Worm (Caenorhabditis elegans): Measurements from ENCODE around the gene trim-21.

DNA sequence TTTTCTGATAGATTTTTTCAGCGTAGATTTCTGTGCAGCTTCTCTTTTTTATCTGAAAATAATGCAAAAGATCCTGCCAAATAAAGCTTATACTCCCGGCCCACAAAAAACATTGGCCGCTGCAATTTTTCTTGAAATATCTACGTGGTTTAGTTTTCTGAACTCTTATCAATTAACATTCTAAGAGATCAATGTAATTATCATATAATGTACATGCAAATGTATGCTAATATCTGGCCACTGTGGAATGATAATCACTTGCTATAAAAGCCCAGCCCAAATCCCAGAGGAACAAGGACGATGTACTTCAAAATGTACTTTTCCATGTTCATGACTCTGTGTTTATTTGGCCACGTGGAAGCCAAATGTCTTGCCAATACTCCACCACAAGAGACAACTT lies 41.8 kb upstream of the trim-21 start, which contains the start of gene F43C11.2:
- TF ChIP-seq hlh-30 (tag; optimal IDR thresholded peaks at IDR 0.05; ENCODE audit: insufficient read depth) (no peak), unc-39 (tag; optimal IDR thresholded peaks at IDR 0.05) (no peak), snpc-4 (tag; optimal IDR thresholded peaks at IDR 0.05) (no peak), ama-1 (optimal IDR thresholded peaks at IDR 0.05) (no peak), tra-1 (GFP tag; IDR thresholded peaks at IDR 0.05) (no peak), pha-4 (GFP tag; IDR thresholded peaks at IDR 0.05) (no peak), pha-4 (tag; optimal IDR thresholded peaks at IDR 0.05) (no peak), nhr-48 (tag; optimal IDR thresholded peaks at IDR 0.05) (no peak), ceh-82 (tag; optimal IDR thresholded peaks at IDR 0.05) (no peak), R02D3.7 (tag; optimal IDR thresholded peaks at IDR 0.05) (no peak), lin-29 (GFP tag; IDR thresholded peaks at IDR 0.05) (no peak), lir-3 (tag; optimal IDR thresholded peaks at IDR 0.05) (no peak), lin-39 (tag; optimal IDR thresholded peaks at IDR 0.05) (no peak)
